Fruit fly (Drosophila melanogaster): Measurements from ENCODE around the gene GstD4.

DNA sequence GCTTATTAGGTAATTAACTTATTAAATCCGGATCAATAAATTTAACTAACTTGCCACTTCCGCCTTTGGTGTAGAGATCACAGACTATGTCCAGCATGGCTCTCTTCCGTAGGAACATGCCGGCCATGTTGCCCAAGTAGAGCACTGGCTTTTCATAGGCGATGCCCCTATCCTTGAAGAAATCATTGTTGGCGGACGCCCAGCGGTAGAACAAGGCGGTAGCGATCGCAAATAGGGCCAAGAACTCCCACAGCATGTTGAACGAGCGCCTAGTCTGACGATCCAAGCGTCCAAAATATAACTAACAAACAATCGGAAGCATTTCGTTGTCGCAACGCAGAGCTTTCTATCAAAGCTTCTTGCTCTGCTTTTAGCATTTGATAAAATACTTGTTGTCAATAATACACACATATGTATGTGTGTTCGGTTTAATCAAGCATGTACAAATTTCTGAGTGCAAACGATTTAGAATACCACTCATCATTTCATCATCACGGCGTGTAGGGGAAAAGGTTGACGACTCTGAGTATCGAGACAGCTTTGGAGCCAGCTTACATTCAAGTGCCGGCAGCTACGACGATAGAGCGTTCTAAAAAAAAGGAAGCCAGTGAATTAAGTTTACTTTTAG lies 24.8 kb downstream of the GstD4 start, which contains the start of gene Cyp9f3:
- TF ChIP-seq Mio (GFP tag; optimal IDR thresholded peaks at IDR 0.05) (no peak), Vsx2 (GFP tag; optimal IDR thresholded peaks at IDR 0.05; ENCODE audit: partially characterized antibody) (peak; percentile 20), HLH106 (tag; optimal IDR thresholded peaks at IDR 0.05) (no peak)

Measured in whole organism, wandering third instar larva.